Worm (Caenorhabditis elegans) whole organism, L2 larva: Measurements from ENCODE around the gene C06A8.8.

ENCODE experiments used
- C34F6.9 ChIP-seq: fragments of 150-350 bp; optimal IDR thresholded peaks from 2 replicates; lab custom pipeline; 2014; ENCODE audit warnings: missing biosample characterization, missing genetic modification characterization
- F13H6.1 ChIP-seq: sonication (generic microtip); optimal IDR thresholded peaks from 2 replicates; lab custom pipeline; 2016; ENCODE audit warnings: missing genetic modification characterization, missing compliant biosample characterization
- ZK546.5 ChIP-seq: sonication (generic microtip); optimal IDR thresholded peaks from 2 replicates; lab custom pipeline; 2017; ENCODE audit warnings: missing biosample characterization, missing genetic modification characterization
- blmp-1 ChIP-seq: sonication (generic microtip); optimal IDR thresholded peaks from 2 replicates; lab custom pipeline; 2017; ENCODE audit warnings: missing genetic modification characterization, mild to moderate bottlenecking, missing compliant biosample characterization, antibody characterized with exemption, moderate library complexity; ENCODE audit not compliant: insufficient read depth
- crh-2 ChIP-seq: sonication (generic microtip); optimal IDR thresholded peaks from 2 replicates; lab custom pipeline; 2017; ENCODE audit warnings: missing biosample characterization, missing genetic modification characterization
- egl-27 ChIP-seq: sonication (generic microtip); optimal IDR thresholded peaks from 3 replicates; lab custom pipeline; 2017; ENCODE audit warnings: missing biosample characterization, missing genetic modification reagents, missing genetic modification characterization
- fos-1 ChIP-seq: fragments of 150-350 bp; optimal IDR thresholded peaks from 2 replicates; lab custom pipeline; 2014; ENCODE audit warnings: missing biosample characterization, missing genetic modification characterization
- lin-39 ChIP-seq: fragments of 150-350 bp; optimal IDR thresholded peaks from 2 replicates; lab custom pipeline; 2014; ENCODE audit warnings: missing biosample characterization, missing genetic modification reagents, missing genetic modification characterization
- mab-5 ChIP-seq: fragments of 150-350 bp; optimal IDR thresholded peaks from 2 replicates; lab custom pipeline; 2014; ENCODE audit warnings: missing biosample characterization, missing genetic modification characterization
- mdl-1 ChIP-seq, 2 experiments: fragments of 150-350 bp in 1 of 2; sonication (generic microtip) in 1 of 2; optimal IDR thresholded peaks; 2 replicates each; lab custom pipeline; 2017; ENCODE audit warnings: missing biosample characterization in 2 of 2, missing genetic modification characterization in 2 of 2
- nhr-10 ChIP-seq: sonication (generic microtip); optimal IDR thresholded peaks from 2 replicates; lab custom pipeline; 2017; ENCODE audit warnings: missing biosample characterization, missing genetic modification characterization
- nhr-12 ChIP-seq: fragments of 150-350 bp; optimal IDR thresholded peaks from 2 replicates; lab custom pipeline; 2014; ENCODE audit warnings: missing biosample characterization, missing genetic modification characterization
- nhr-129 ChIP-seq: fragments of 150-350 bp; optimal IDR thresholded peaks from 2 replicates; lab custom pipeline; 2014; ENCODE audit warnings: missing biosample characterization, missing genetic modification characterization
- nhr-21 ChIP-seq: fragments of 150-350 bp; optimal IDR thresholded peaks from 2 replicates; lab custom pipeline; 2014; ENCODE audit warnings: missing biosample characterization, missing genetic modification characterization
- nhr-237 ChIP-seq: fragments of 150-350 bp; optimal IDR thresholded peaks from 2 replicates; lab custom pipeline; 2014; ENCODE audit warnings: missing biosample characterization, missing genetic modification characterization
- skn-1 ChIP-seq: sonication (generic microtip); optimal IDR thresholded peaks from 2 replicates; lab custom pipeline; 2017; ENCODE audit warnings: missing biosample characterization, missing genetic modification characterization
- sma-9 ChIP-seq, 2 experiments: fragments of 150-350 bp in 1 of 2; sonication (generic microtip) in 1 of 2; optimal IDR thresholded peaks; 2 replicates each; lab custom pipeline; 2014 to 2016; ENCODE audit warnings: missing genetic modification characterization in 2 of 2, mild to moderate bottlenecking in 1 of 2, missing biosample characterization in 1 of 2, missing compliant biosample characterization in 1 of 2, missing genetic modification reagents in 1 of 2, moderate library complexity in 1 of 2
- unc-39 ChIP-seq: fragments of 150-350 bp; optimal IDR thresholded peaks from 2 replicates; lab custom pipeline; 2014; ENCODE audit warnings: missing biosample characterization, missing genetic modification characterization
- unc-55 ChIP-seq: fragments of 150-350 bp; sonication (generic microtip); optimal IDR thresholded peaks from 3 replicates; lab custom pipeline; 2014; ENCODE audit warnings: missing biosample characterization, missing genetic modification reagents, missing genetic modification characterization
- unc-62 ChIP-seq: fragments of 150-350 bp; optimal IDR thresholded peaks from 2 replicates; lab custom pipeline; 2014; ENCODE audit warnings: missing biosample characterization, missing genetic modification reagents, missing genetic modification characterization
- zag-1 ChIP-seq: fragments of 150-350 bp; optimal IDR thresholded peaks from 2 replicates; lab custom pipeline; 2014; ENCODE audit warnings: missing biosample characterization, missing genetic modification characterization
- ztf-11 ChIP-seq: sonication (generic microtip); optimal IDR thresholded peaks from 2 replicates; lab custom pipeline; 2017; ENCODE audit warnings: missing biosample characterization, missing genetic modification characterization
- ztf-4 ChIP-seq: fragments of 150-350 bp; optimal IDR thresholded peaks from 2 replicates; lab custom pipeline; 2014; ENCODE audit warnings: missing biosample characterization, missing genetic modification characterization

Gene C06A8.8

DNA sequence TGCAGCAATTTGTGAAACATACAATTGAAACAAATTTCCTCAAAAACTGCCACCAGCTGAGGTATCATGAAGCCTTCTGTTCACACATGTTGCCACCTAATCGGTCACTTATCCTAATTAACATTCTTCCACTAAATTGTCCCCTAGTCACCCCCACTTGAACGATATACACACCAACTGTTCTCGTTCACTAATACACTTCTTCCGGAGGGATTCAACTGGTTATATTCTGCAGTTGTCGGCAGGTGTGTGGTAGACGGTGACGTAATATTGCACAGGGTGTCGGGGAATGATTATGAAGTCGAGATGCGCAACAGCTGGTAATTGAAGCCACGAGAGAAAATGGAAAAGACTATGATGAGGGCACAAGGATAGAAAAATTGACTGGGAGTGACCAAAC lies 43.6 kb upstream of the C06A8.8 start:
- TF ChIP-seq nhr-129 (tag; lab: Kevin White, UChicago): peak; percentile 34
- no peak for TF ChIP-seq unc-55

ce11 chrII:7814915-7815314 lies 43.1 kb upstream of the C06A8.8 start:
- TF ChIP-seq fos-1 (tag; lab: Kevin White, UChicago): peak; percentile 49
- TF ChIP-seq lin-39: no peak
- peak; percentile 30 for TF ChIP-seq skn-1 (tag; lab: Kevin White, UChicago)
- TF ChIP-seq, all 48 proteins: peak for 2

DNA sequence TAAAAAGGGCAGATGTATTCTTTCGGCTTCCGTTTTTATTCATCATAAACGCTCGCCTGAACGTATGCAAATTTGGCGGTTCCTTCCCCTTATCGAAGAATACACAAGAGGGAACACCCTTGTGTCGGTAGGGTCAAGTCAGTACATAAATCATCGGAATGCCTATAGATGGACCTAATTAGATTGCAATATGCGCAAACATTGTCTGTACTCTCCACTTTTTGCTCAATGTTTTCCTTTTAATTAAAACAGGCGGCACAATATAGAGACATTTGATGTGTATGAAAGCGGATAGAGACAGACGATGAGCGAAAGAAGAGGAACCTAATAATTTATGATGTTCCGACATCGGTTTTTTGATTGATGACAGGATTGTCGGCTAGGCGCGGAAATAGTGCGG lies 42.4 kb upstream of the C06A8.8 start:
- TF ChIP-seq blmp-1 (tag; lab: Kevin White, UChicago) (no peak), mab-5 (tag; lab: Kevin White, UChicago) (peak; percentile 49)
- TF ChIP-seq, all 48 proteins: peak for 1

DNA sequence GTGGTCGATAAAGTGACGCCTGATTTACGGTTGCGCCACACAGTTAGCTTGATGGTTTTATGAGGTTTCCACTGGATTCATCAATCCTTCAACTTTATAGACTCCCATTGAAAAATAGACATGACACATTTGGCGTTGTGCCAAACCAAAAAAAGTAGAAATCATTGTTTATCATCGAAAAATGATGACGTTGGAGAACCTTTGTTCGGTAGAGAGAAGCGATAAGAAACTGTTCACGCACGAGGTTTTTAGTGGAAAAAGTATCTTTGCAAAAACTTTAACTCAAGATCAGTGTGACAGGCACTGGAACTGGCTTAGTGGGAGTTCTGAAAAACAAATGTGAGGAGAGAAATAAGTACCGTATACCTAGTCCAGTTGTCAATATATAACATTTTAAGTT lies 41.8 kb upstream of the C06A8.8 start:
- TF ChIP-seq skn-1 (tag; lab: Kevin White, UChicago) (peak; percentile 24), C34F6.9 (tag; lab: Kevin White, UChicago) (no peak), fos-1 (tag; lab: Kevin White, UChicago) (peak; percentile 26)

DNA sequence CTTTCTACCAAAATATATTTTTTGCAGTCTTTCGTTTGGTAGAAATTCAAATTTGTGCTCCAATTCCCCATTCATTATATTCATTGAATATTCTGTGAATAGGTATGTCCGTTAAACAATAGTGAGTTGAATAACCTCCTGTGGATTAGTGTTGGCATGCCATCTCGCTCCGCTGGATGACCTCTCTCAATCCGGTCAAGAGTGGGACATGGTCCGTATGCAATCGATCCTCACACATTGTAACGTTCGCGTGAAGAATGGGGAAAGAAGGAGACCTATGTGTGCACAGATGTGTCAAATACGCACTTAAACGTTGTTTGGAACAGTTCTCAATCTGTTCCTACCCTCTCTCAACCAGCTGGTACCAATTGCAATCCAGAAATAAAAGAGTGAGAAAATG lies 41.4 kb upstream of the C06A8.8 start:
- no peak for TF ChIP-seq lin-39
- TF ChIP-seq mdl-1 (tag; optimal IDR thresholded peaks at IDR 0.05; lab: Kevin White, UChicago): no peak
- no peak for TF ChIP-seq unc-62

DNA sequence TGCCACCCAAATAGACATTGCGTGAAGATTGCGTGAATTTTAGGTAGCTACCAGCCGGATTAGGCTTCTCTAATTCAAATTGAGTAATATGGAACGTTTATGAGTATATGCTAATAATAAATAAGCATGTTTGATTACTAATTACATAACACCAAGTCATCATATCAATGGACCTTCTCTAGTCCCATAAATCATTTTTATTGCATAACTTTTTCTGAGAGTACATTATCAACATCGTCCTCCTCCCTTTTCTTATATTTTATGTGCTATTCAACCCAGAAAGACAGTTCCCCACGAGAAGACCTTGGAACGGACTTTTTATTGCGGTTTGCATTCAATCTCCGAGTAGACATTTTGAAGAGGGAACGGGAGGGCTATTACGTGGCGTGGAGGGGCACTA lies 40.5 kb upstream of the C06A8.8 start:
- TF ChIP-seq egl-27 (tag; lab: Kevin White, UChicago): no peak
- no peak for TF ChIP-seq ztf-4

DNA sequence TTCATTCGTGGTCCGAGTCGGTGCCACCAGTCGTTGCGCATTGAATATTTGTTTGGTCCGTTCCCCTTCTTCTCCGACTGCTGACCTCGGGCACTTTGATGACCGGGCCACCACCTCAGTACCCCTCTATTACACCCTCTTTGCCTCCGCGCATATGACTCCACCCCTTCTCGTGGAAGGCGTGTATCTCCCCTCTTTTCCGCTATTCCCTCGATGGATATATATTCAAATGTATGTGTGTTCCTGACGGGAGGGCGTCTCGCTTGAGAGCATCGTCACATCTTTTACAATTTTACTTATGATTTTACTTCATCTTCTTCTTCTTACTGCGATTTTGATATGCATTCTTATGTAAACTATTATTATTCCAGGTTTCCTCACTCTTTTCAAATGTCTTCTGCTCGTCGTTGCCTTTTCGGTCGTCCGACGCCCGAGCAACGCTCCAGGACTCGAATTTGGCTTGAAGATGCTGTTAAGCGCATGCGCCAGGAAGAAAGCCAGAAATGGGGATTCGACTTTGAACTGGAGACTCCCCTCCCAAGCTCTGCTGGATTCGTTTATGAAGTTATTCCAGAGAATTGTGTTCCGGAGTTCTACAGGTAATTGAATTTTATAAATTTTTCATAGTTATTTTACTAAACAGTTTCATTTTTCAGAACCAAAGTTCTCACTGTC lies 39.2 kb upstream of the C06A8.8 start, which contains the start of gene cki-1:
Gene cki-1, plus strand, starts transcription at position 372 of the 675 bp plus-strand sequence.
- TF ChIP-seq ZK546.5 (tag; lab: Kevin White, UChicago) (no peak), nhr-12 (no peak), sma-9 (GFP tag; optimal IDR thresholded peaks at IDR 0.05; lab: Kevin White, UChicago) (no peak), sma-9 (tag; optimal IDR thresholded peaks at IDR 0.05; lab: Kevin White, UChicago) (no peak), crh-2 (tag; lab: Kevin White, UChicago) (no peak), skn-1 (tag; lab: Kevin White, UChicago) (no peak), ztf-11 (no peak), mdl-1 (tag; optimal IDR thresholded peaks at IDR 0.05; lab: Kevin White, UChicago) (no peak), F13H6.1 (tag; lab: Kevin White, UChicago) (no peak), nhr-237 (tag; lab: Kevin White, UChicago) (no peak), ztf-4 (no peak), unc-39 (tag; lab: Kevin White, UChicago) (no peak), nhr-21 (tag; lab: Kevin White, UChicago) (no peak), nhr-10 (tag; lab: Kevin White, UChicago) (no peak)

DNA sequence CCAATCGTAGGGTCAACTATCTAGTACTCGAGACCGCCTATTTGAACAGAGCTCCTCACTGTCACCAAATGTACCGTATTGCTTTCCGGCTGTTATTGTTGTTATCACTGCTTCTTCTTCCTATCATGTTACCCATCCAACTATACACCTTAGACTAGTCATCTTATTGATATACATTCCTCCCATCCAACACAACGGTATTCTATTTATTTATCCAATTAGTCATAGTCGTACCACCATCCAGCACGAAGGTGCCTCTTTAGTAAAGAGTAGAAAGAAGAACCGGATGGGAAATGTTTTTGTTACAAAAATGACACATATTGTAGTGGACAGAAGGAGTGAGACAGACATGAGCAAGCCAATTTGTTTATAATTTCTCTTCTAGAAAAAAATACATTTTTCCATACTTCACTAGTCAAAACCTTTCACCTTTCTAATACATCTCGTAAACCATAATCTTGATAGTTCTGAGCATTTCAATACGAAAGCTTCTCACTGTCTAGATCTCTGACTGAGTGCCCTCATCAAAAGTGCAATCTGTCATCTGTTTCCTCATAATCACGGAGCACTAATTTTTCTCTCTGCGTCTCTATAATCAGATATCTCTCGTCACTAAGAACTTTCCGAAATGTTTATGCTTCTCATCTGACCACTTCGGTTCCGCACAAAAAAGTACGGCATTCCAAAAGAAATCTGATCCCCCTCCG lies 38.5 kb upstream of the C06A8.8 start:
- TF ChIP-seq C34F6.9 (tag; lab: Kevin White, UChicago) (no peak), zag-1 (tag; lab: Kevin White, UChicago) (no peak)
- TF ChIP-seq, all 48 proteins: peak for 0
